Fruit fly (Drosophila melanogaster) whole organism, embryonic: ENCODE results near the gene Ppm1.
A peak's percentile ranks its signal among the peaks of the same experiment; 100 is the strongest.

Experiments used
- Aef1 ChIP-seq: fragments of 200-800 bp; sonication (Bioruptor generic); IDR thresholded peaks from 3 replicates; pipeline ENCODE4 v1.3.6; 2022; ENCODE audit warnings: missing biosample characterization, missing genetic modification characterization
- Bteb2 ChIP-seq: fragments of 200-800 bp; sonication (Bioruptor generic); optimal IDR thresholded peaks from 2 replicates; lab custom pipeline; 2016; ENCODE audit warnings: missing biosample characterization, missing genetic modification characterization
- CG10274 ChIP-seq: fragments of 200-800 bp; sonication (Bioruptor generic); optimal IDR thresholded peaks from 3 replicates; lab custom pipeline; 2017; ENCODE audit warnings: missing biosample characterization, mild to moderate bottlenecking, missing genetic modification characterization
- CG10543 ChIP-seq: fragments of 200-800 bp; sonication (Bioruptor generic); optimal IDR thresholded peaks from 3 replicates; lab custom pipeline; 2017; ENCODE audit warnings: missing biosample characterization, mild to moderate bottlenecking, missing genetic modification characterization, moderate library complexity
- CG11696 ChIP-seq: fragments of 200-800 bp; sonication (Bioruptor generic); IDR thresholded peaks from 2 replicates; pipeline ENCODE4 v1.3.6; 2022; ENCODE audit warnings: missing biosample characterization, missing genetic modification characterization
- CG12155 ChIP-seq: fragments of 200-800 bp; sonication (Bioruptor generic); optimal IDR thresholded peaks from 3 replicates; lab custom pipeline; 2016; ENCODE audit warnings: missing biosample characterization, missing genetic modification characterization
- CG13424 ChIP-seq: fragments of 200-800 bp; sonication (Bioruptor generic); optimal IDR thresholded peaks from 2 replicates; lab custom pipeline; 2019; ENCODE audit warnings: missing biosample characterization, mild to moderate bottlenecking, missing genetic modification characterization, moderate library complexity
- CG1529 ChIP-seq: fragments of 200-800 bp; sonication (Bioruptor generic); optimal IDR thresholded peaks from 3 replicates; lab custom pipeline; 2018; ENCODE audit warnings: missing biosample characterization, missing genetic modification characterization
- CG16815 ChIP-seq: fragments of 200-800 bp; sonication (Bioruptor generic); optimal IDR thresholded peaks from 3 replicates; lab custom pipeline; 2017; ENCODE audit warnings: missing biosample characterization, mild to moderate bottlenecking, missing genetic modification characterization
- CG17802 ChIP-seq: fragments of 200-800 bp; sonication (Bioruptor generic); optimal IDR thresholded peaks from 2 replicates; lab custom pipeline; 2018; ENCODE audit warnings: missing biosample characterization, mild to moderate bottlenecking, missing genetic modification characterization, moderate library complexity
- CG1792 ChIP-seq: fragments of 200-800 bp; sonication (Bioruptor generic); optimal IDR thresholded peaks from 2 replicates; lab custom pipeline; 2016; ENCODE audit warnings: missing biosample characterization, missing genetic modification characterization
- CG30020 ChIP-seq: fragments of 200-800 bp; optimal IDR thresholded peaks from 2 replicates; lab custom pipeline; 2019; ENCODE audit warnings: missing biosample characterization, mild to moderate bottlenecking, missing genetic modification characterization, moderate library complexity
- CG4617 ChIP-seq: fragments of 200-800 bp; sonication (Bioruptor generic); optimal IDR thresholded peaks from 3 replicates; lab custom pipeline; 2016; ENCODE audit warnings: missing biosample characterization, missing genetic modification characterization, borderline replicate concordance
- CG4820 ChIP-seq: fragments of 200-800 bp; sonication (Bioruptor generic); optimal IDR thresholded peaks from 3 replicates; lab custom pipeline; 2016; ENCODE audit warnings: missing biosample characterization, missing genetic modification characterization
- CG4854 ChIP-seq: fragments of 200-800 bp; sonication (Bioruptor generic); optimal IDR thresholded peaks from 2 replicates; lab custom pipeline; 2016; ENCODE audit warnings: missing biosample characterization, missing genetic modification characterization, inconsistent platforms
- CG6654 ChIP-seq: fragments of 200-800 bp; sonication (Bioruptor generic); optimal IDR thresholded peaks from 2 replicates; lab custom pipeline; 2017; ENCODE audit warnings: missing biosample characterization, mild to moderate bottlenecking, missing genetic modification characterization
- CG7786 ChIP-seq: fragments of 200-800 bp; sonication (Bioruptor generic); optimal IDR thresholded peaks from 2 replicates; lab custom pipeline; 2016; ENCODE audit warnings: missing biosample characterization, missing genetic modification characterization
- CG7928 ChIP-seq: fragments of 200-800 bp; sonication (Bioruptor generic); optimal IDR thresholded peaks from 2 replicates; lab custom pipeline; 2017; ENCODE audit warnings: missing biosample characterization, mild to moderate bottlenecking, missing genetic modification characterization
- CG8478 ChIP-seq: fragments of >200 bp; optimal IDR thresholded peaks from 2 replicates; lab custom pipeline; 2018
- CG9727 ChIP-seq: fragments of 200-800 bp; sonication (Bioruptor generic); optimal IDR thresholded peaks from 3 replicates; lab custom pipeline; 2017; ENCODE audit warnings: missing biosample characterization, mild to moderate bottlenecking, missing genetic modification characterization
- CHES-1-like ChIP-seq: fragments of 200-800 bp; sonication (Bioruptor generic); optimal IDR thresholded peaks from 2 replicates; lab custom pipeline; 2016; ENCODE audit warnings: missing biosample characterization, missing genetic modification characterization
- Camta ChIP-seq: fragments of 200-800 bp; sonication (Bioruptor generic); optimal IDR thresholded peaks from 2 replicates; lab custom pipeline; 2016; ENCODE audit warnings: missing biosample characterization, missing genetic modification characterization
- Dbx ChIP-seq: fragments of 200-800 bp; sonication (Bioruptor generic); IDR thresholded peaks from 3 replicates; pipeline ENCODE4 v1.3.6; 2022; ENCODE audit warnings: missing biosample characterization, missing genetic modification characterization
- Doc3 ChIP-seq: fragments of 200-800 bp; sonication (Bioruptor generic); IDR thresholded peaks from 3 replicates; pipeline ENCODE4 v1.3.6; 2022; ENCODE audit warnings: missing biosample characterization, missing genetic modification characterization; ENCODE audit not compliant: partially characterized antibody
- E2f2 ChIP-seq: fragments of 200-800 bp; sonication (Bioruptor generic); IDR thresholded peaks from 2 replicates; pipeline ENCODE4 v1.3.6; 2022; ENCODE audit warnings: missing biosample characterization, missing genetic modification characterization
- HLH3B ChIP-seq: fragments of 200-800 bp; sonication (Bioruptor generic); IDR thresholded peaks from 2 replicates; pipeline ENCODE4 v1.3.6; 2022; ENCODE audit warnings: missing biosample characterization, missing genetic modification characterization
- Opbp ChIP-seq: fragments of 200-800 bp; sonication (Bioruptor generic); IDR thresholded peaks from 3 replicates; pipeline ENCODE4 v1.3.6; 2022; ENCODE audit warnings: missing biosample characterization, missing genetic modification characterization; ENCODE audit not compliant: partially characterized antibody
- Side ChIP-seq: fragments of 200-800 bp; sonication (Bioruptor generic); optimal IDR thresholded peaks from 2 replicates; lab custom pipeline; 2016; ENCODE audit warnings: missing biosample characterization, missing genetic modification characterization
- Usf ChIP-seq: fragments of 200-800 bp; sonication (Bioruptor generic); optimal IDR thresholded peaks from 2 replicates; lab custom pipeline; 2017; ENCODE audit warnings: missing genotype, missing biosample characterization, missing genetic modification characterization
- Xrp1 ChIP-seq: fragments of 200-800 bp; sonication (Bioruptor generic); IDR thresholded peaks from 2 replicates; pipeline ENCODE4 v1.3.6; 2022; ENCODE audit warnings: missing biosample characterization, missing genetic modification characterization
- bbx ChIP-seq: fragments of 200-800 bp; sonication (Bioruptor generic); IDR thresholded peaks from 2 replicates; pipeline ENCODE4 v1.3.6; 2022; ENCODE audit warnings: missing biosample characterization, missing genetic modification characterization; ENCODE audit not compliant: partially characterized antibody
- dmrt11E ChIP-seq: fragments of 200-800 bp; sonication (Bioruptor generic); optimal IDR thresholded peaks from 3 replicates; lab custom pipeline; 2018; ENCODE audit warnings: missing biosample characterization, mild to moderate bottlenecking, missing genetic modification characterization, moderate library complexity
- fd3F ChIP-seq: fragments of 200-800 bp; sonication (Bioruptor generic); optimal IDR thresholded peaks from 2 replicates; lab custom pipeline; 2018; ENCODE audit warnings: missing biosample characterization, mild to moderate bottlenecking, missing genetic modification characterization, moderate library complexity
- fd64A ChIP-seq: fragments of 200-800 bp; sonication (Bioruptor generic); optimal IDR thresholded peaks from 3 replicates; lab custom pipeline; 2018; ENCODE audit warnings: missing biosample characterization, mild to moderate bottlenecking, missing genetic modification characterization
- gro ChIP-seq: fragments of 200-800 bp; sonication (Bioruptor generic); optimal IDR thresholded peaks from 2 replicates; lab custom pipeline; 2016; ENCODE audit warnings: missing biosample characterization, missing genetic modification characterization
- h ChIP-seq: fragments of >200 bp; optimal IDR thresholded peaks from 2 replicates; lab custom pipeline; 2017
- hbn ChIP-seq: fragments of 200-800 bp; sonication (Bioruptor generic); IDR thresholded peaks from 2 replicates; pipeline ENCODE4 v1.3.6; 2022; ENCODE audit warnings: missing biosample characterization, missing genetic modification characterization; ENCODE audit not compliant: partially characterized antibody
- kah ChIP-seq: fragments of 200-800 bp; sonication (Bioruptor generic); optimal IDR thresholded peaks from 2 replicates; lab custom pipeline; 2018; ENCODE audit warnings: missing biosample characterization, mild to moderate bottlenecking, missing genetic modification characterization
- ken ChIP-seq: fragments of 200-800 bp; sonication (Bioruptor generic); IDR thresholded peaks from 3 replicates; pipeline ENCODE4 v1.3.6; 2022; ENCODE audit warnings: missing biosample characterization, missing genetic modification characterization
- lab ChIP-seq: fragments of 200-800 bp; sonication (Bioruptor generic); optimal IDR thresholded peaks from 3 replicates; lab custom pipeline; 2017; ENCODE audit warnings: missing biosample characterization, missing genetic modification characterization, mild to moderate bottlenecking, moderate library complexity, missing genetic modification reagents
- luna ChIP-seq: fragments of 200-800 bp; sonication (Bioruptor generic); optimal IDR thresholded peaks from 2 replicates; lab custom pipeline; 2016; ENCODE audit warnings: missing biosample characterization, missing genetic modification characterization
- prd ChIP-seq, 3 experiments: fragments of >200 bp in 2 of 3; fragments of 200-800 bp in 1 of 3; sonication (Bioruptor generic) in 1 of 3; optimal IDR thresholded peaks in 2 of 3; IDR thresholded peaks in 1 of 3; 2 replicates in 2 of 3; 3 replicates in 1 of 3; pipeline versions ENCODE4 v1.3.6 to Lab custom; 2017 to 2022; ENCODE audit warnings: missing biosample characterization in 1 of 3, missing genetic modification characterization in 1 of 3
- salm ChIP-seq: fragments of 200-800 bp; sonication (Bioruptor generic); optimal IDR thresholded peaks from 2 replicates; lab custom pipeline; 2018; ENCODE audit warnings: missing biosample characterization, mild to moderate bottlenecking, missing genetic modification characterization
- seq ChIP-seq: fragments of 200-800 bp; sonication (Bioruptor generic); IDR thresholded peaks from 2 replicates; pipeline ENCODE4 v1.3.6; 2022; ENCODE audit warnings: missing biosample characterization, missing genetic modification characterization
- slp2 ChIP-seq: fragments of 200-800 bp; sonication (Bioruptor generic); optimal IDR thresholded peaks from 2 replicates; lab custom pipeline; 2016; ENCODE audit warnings: missing biosample characterization, missing genetic modification characterization
- so ChIP-seq: fragments of 200-800 bp; sonication (Bioruptor generic); IDR thresholded peaks from 3 replicates; pipeline ENCODE4 v1.3.6; 2022; ENCODE audit warnings: missing biosample characterization, missing genetic modification characterization
- tap ChIP-seq: fragments of 200-800 bp; optimal IDR thresholded peaks from 3 replicates; lab custom pipeline; 2019; ENCODE audit warnings: missing biosample characterization, mild to moderate bottlenecking, missing genetic modification characterization, moderate library complexity
- toy ChIP-seq: fragments of 200-800 bp; sonication (Bioruptor generic); IDR thresholded peaks from 2 replicates; pipeline ENCODE4 v1.3.6; 2022; ENCODE audit warnings: missing biosample characterization, missing genetic modification characterization
- twi ChIP-seq: fragments of 200-800 bp; optimal IDR thresholded peaks from 2 replicates; lab custom pipeline; 2019; ENCODE audit warnings: missing biosample characterization, mild to moderate bottlenecking, missing genetic modification characterization, moderate library complexity

The Ppm1 gene

dm6 chr3L:581037-581436, at the start of gene Ppm1:
Gene Ppm1, plus strand, starts transcription at chr3L:581337.
- no peak for TF ChIP-seq Bteb2 (GFP tag; lab: Kevin White, UChicago)

- TF ChIP-seq Usf (GFP tag; lab: Kevin White, UChicago): no peak
- no peak for TF ChIP-seq CG7786
- TF ChIP-seq CG7928 (GFP tag; lab: Kevin White, UChicago): no peak
- no peak for TF ChIP-seq CG6654
- TF ChIP-seq CG13424 (tag; lab: Kevin White, UChicago): peak; percentile 39
- TF ChIP-seq h (lab: Kevin White, UChicago): no peak
- TF ChIP-seq CG4820: no peak
- no peak for TF ChIP-seq toy (GFP tag; lab: Robert Waterston, UW)
- no peak for TF ChIP-seq Bteb2 (GFP tag; lab: Kevin White, UChicago)
- peak; percentile 64 for TF ChIP-seq Xrp1 (GFP tag; lab: Robert Waterston, UW)
- TF ChIP-seq CG17802 (tag; lab: Kevin White, UChicago): no peak
- TF ChIP-seq CG30020 (tag; lab: Kevin White, UChicago): no peak
- TF ChIP-seq HLH3B: no peak; the same call in 1 of the 2 replicates
- no peak for TF ChIP-seq salm (tag; lab: Kevin White, UChicago)
- TF ChIP-seq luna (GFP tag; lab: Kevin White, UChicago): no peak
- TF ChIP-seq prd (optimal IDR thresholded peaks at IDR 0.05; lab: Kevin White, UChicago): no peak
- TF ChIP-seq prd (GFP tag; IDR thresholded peaks at IDR 0.05; lab: Robert Waterston, UW): peak; percentile 44; the same call in 2 of the 3 replicates
- TF ChIP-seq so (GFP tag; lab: Robert Waterston, UW): peak; percentile 65; the same call in 1 of the 3 replicates
- 0 out of 2 replicates have a peak, but pooled peaks have one; percentile 12 for TF ChIP-seq CG11696
- TF ChIP-seq tap: peak; percentile 3
- no peak for TF ChIP-seq Opbp
- peak; percentile 14 for TF ChIP-seq dmrt11E (tag; lab: Kevin White, UChicago)
- no peak for TF ChIP-seq Aef1
- TF ChIP-seq fd64A: no peak
- TF ChIP-seq CG10274 (GFP tag; lab: Kevin White, UChicago): no peak
- no peak for TF ChIP-seq CG10543 (GFP tag; lab: Kevin White, UChicago)
- no peak for TF ChIP-seq gro
- TF ChIP-seq CHES-1-like (GFP tag; lab: Kevin White, UChicago): no peak
- TF ChIP-seq Side (GFP tag; lab: Kevin White, UChicago): no peak
- no peak for TF ChIP-seq Dbx
- TF ChIP-seq CG4854 (GFP tag; lab: Kevin White, UChicago): no peak
- TF ChIP-seq lab (GFP tag; lab: Kevin White, UChicago): no peak
- no peak for TF ChIP-seq twi
- TF ChIP-seq E2f2 (GFP tag; lab: Robert Waterston, UW): no peak
- no peak for TF ChIP-seq slp2
- TF ChIP-seq CG16815 (GFP tag; lab: Kevin White, UChicago): no peak
- no peak for TF ChIP-seq CG4617 (GFP tag; lab: Kevin White, UChicago)
- TF ChIP-seq seq (GFP tag; lab: Robert Waterston, UW): 0 out of 2 replicates have a peak, but pooled peaks have one; percentile 11
- no peak for TF ChIP-seq Camta (GFP tag; lab: Kevin White, UChicago)
- TF ChIP-seq fd3F: no peak
- TF ChIP-seq kah (GFP tag; lab: Kevin White, UChicago): no peak
- peak; percentile 69 for TF ChIP-seq Doc3 (GFP tag; lab: Robert Waterston, UW)
- TF ChIP-seq CG12155 (GFP tag; lab: Kevin White, UChicago): no peak
- no peak for TF ChIP-seq ken
- TF ChIP-seq CG8478 (lab: Kevin White, UChicago): no peak
- no peak for TF ChIP-seq bbx (GFP tag; lab: Robert Waterston, UW)
- TF ChIP-seq CG9727 (GFP tag; lab: Kevin White, UChicago): peak; percentile 36
- TF ChIP-seq CG1792 (GFP tag; lab: Kevin White, UChicago): no peak
- TF ChIP-seq hbn (GFP tag; lab: Robert Waterston, UW): peak; percentile 55
- TF ChIP-seq CG1529 (GFP tag; lab: Kevin White, UChicago): no peak
These were observed 47.3 kb upstream of the Ppm1 start for dm6 chr3L:533807-534206.
